Fruit fly (Drosophila melanogaster) whole organism, embryonic: ENCODE data around the gene CG32625.

Source experiments
- Atf3 ChIP-seq: fragments of 200-800 bp; sonication (Bioruptor generic); optimal IDR thresholded peaks from 3 replicates; lab custom pipeline; 2016; ENCODE audit warnings: missing biosample characterization, missing genetic modification characterization
- BtbVII ChIP-seq: fragments of 200-800 bp; sonication (Bioruptor generic); optimal IDR thresholded peaks from 3 replicates; lab custom pipeline; 2017; ENCODE audit warnings: missing biosample characterization, mild to moderate bottlenecking, missing genetic modification characterization
- CG10147 ChIP-seq: fragments of 200-800 bp; sonication (Bioruptor generic); optimal IDR thresholded peaks from 2 replicates; lab custom pipeline; 2019; ENCODE audit warnings: missing biosample characterization, mild to moderate bottlenecking, missing genetic modification characterization, moderate library complexity
- CG10462 ChIP-seq: fragments of 200-800 bp; sonication (Bioruptor generic); optimal IDR thresholded peaks from 2 replicates; lab custom pipeline; 2016; ENCODE audit warnings: missing biosample characterization, missing genetic modification characterization
- CG10979 ChIP-seq: fragments of 200-800 bp; sonication (Bioruptor generic); optimal IDR thresholded peaks from 2 replicates; lab custom pipeline; 2018; ENCODE audit warnings: missing biosample characterization, mild to moderate bottlenecking, missing genetic modification characterization, moderate library complexity
- CG11398 ChIP-seq: fragments of 200-800 bp; sonication (Bioruptor generic); optimal IDR thresholded peaks from 2 replicates; lab custom pipeline; 2016; ENCODE audit warnings: missing biosample characterization, missing genetic modification characterization
- CG13424 ChIP-seq: fragments of 200-800 bp; sonication (Bioruptor generic); optimal IDR thresholded peaks from 2 replicates; lab custom pipeline; 2019; ENCODE audit warnings: missing biosample characterization, mild to moderate bottlenecking, missing genetic modification characterization, moderate library complexity
- CG13775 ChIP-seq: fragments of 200-800 bp; sonication (Bioruptor generic); optimal IDR thresholded peaks from 3 replicates; lab custom pipeline; 2017; ENCODE audit warnings: missing biosample characterization, mild to moderate bottlenecking, missing genetic modification characterization
- CG14441 ChIP-seq: fragments of 200-800 bp; sonication (Bioruptor generic); IDR thresholded peaks from 2 replicates; pipeline ENCODE4 v1.3.6; 2022; ENCODE audit warnings: missing biosample characterization, missing genetic modification characterization
- CG14710 ChIP-seq: fragments of 200-800 bp; sonication (Bioruptor generic); optimal IDR thresholded peaks from 3 replicates; lab custom pipeline; 2019; ENCODE audit warnings: missing biosample characterization, mild to moderate bottlenecking, missing genetic modification characterization, moderate library complexity
- CG14860 ChIP-seq: fragments of 200-800 bp; sonication (Bioruptor generic); IDR thresholded peaks from 3 replicates; pipeline ENCODE4 v1.3.6; 2022; ENCODE audit warnings: missing biosample characterization, missing genetic modification characterization; ENCODE audit not compliant: partially characterized antibody
- CG17385 ChIP-seq: fragments of 200-800 bp; sonication (Bioruptor generic); optimal IDR thresholded peaks from 3 replicates; lab custom pipeline; 2018; ENCODE audit warnings: missing biosample characterization, mild to moderate bottlenecking, missing genetic modification characterization
- CG18011 ChIP-seq: fragments of 200-800 bp; sonication (Bioruptor generic); optimal IDR thresholded peaks from 2 replicates; lab custom pipeline; 2017; ENCODE audit warnings: missing biosample characterization, missing genetic modification characterization, mild to moderate bottlenecking, moderate library complexity, missing genotype
- CG2199 ChIP-seq: fragments of 200-800 bp; sonication (Bioruptor generic); IDR thresholded peaks from 3 replicates; pipeline ENCODE4 v1.3.6; 2022; ENCODE audit warnings: missing biosample characterization, missing genetic modification characterization
- CG31224 ChIP-seq: fragments of 200-800 bp; sonication (Bioruptor generic); IDR thresholded peaks from 2 replicates; pipeline ENCODE4 v1.3.6; 2022; ENCODE audit warnings: missing biosample characterization, missing genetic modification characterization
- CG31365 ChIP-seq: fragments of 200-800 bp; sonication (Bioruptor generic); optimal IDR thresholded peaks from 2 replicates; lab custom pipeline; 2018; ENCODE audit warnings: missing biosample characterization, mild to moderate bottlenecking, missing genetic modification characterization
- CG4854 ChIP-seq: fragments of 200-800 bp; sonication (Bioruptor generic); optimal IDR thresholded peaks from 2 replicates; lab custom pipeline; 2016; ENCODE audit warnings: missing biosample characterization, missing genetic modification characterization, inconsistent platforms
- CG5953 ChIP-seq: fragments of 200-800 bp; sonication (Bioruptor generic); IDR thresholded peaks from 2 replicates; pipeline ENCODE4 v1.3.6; 2022; ENCODE audit warnings: missing biosample characterization, missing genetic modification characterization
- CG6654 ChIP-seq: fragments of 200-800 bp; sonication (Bioruptor generic); optimal IDR thresholded peaks from 2 replicates; lab custom pipeline; 2017; ENCODE audit warnings: missing biosample characterization, mild to moderate bottlenecking, missing genetic modification characterization
- CG6791 ChIP-seq: fragments of 200-800 bp; sonication (Bioruptor generic); IDR thresholded peaks from 3 replicates; pipeline ENCODE4 v1.3.6; 2022; ENCODE audit warnings: missing biosample characterization, missing genetic modification characterization; ENCODE audit not compliant: partially characterized antibody
- CG8281 ChIP-seq: fragments of 200-800 bp; sonication (Bioruptor generic); optimal IDR thresholded peaks from 2 replicates; lab custom pipeline; 2018; ENCODE audit warnings: missing biosample characterization, mild to moderate bottlenecking, missing genetic modification characterization, moderate library complexity
- CG8290 ChIP-seq, 3 experiments: fragments of 200-800 bp; sonication (Bioruptor generic); optimal IDR thresholded peaks; 2 replicates each; lab custom pipeline; 2016 to 2019; ENCODE audit warnings: missing biosample characterization in 3 of 3, missing genetic modification characterization in 3 of 3, mild to moderate bottlenecking in 2 of 3, moderate library complexity in 1 of 3
- CG8765 ChIP-seq: fragments of 200-800 bp; sonication (Bioruptor generic); IDR thresholded peaks from 2 replicates; pipeline ENCODE4 v1.3.6; 2022; ENCODE audit warnings: missing biosample characterization, missing genetic modification characterization
- D ChIP-seq, 2 experiments: fragments of 200-800 bp in 1 of 2; fragments of >200 bp in 1 of 2; sonication (Bioruptor generic) in 1 of 2; optimal IDR thresholded peaks; 2 replicates in 1 of 2; 3 replicates in 1 of 2; lab custom pipeline; 2017; ENCODE audit warnings: mild to moderate bottlenecking in 1 of 2, missing biosample characterization in 1 of 2, missing genetic modification characterization in 1 of 2, missing genetic modification reagents in 1 of 2
- E2f2 ChIP-seq: fragments of 200-800 bp; sonication (Bioruptor generic); IDR thresholded peaks from 2 replicates; pipeline ENCODE4 v1.3.6; 2022; ENCODE audit warnings: missing biosample characterization, missing genetic modification characterization
- Fer2 ChIP-seq: fragments of 200-800 bp; sonication (Bioruptor generic); optimal IDR thresholded peaks from 2 replicates; lab custom pipeline; 2018; ENCODE audit warnings: missing biosample characterization, mild to moderate bottlenecking, missing genetic modification characterization, moderate library complexity
- Gsc ChIP-seq: fragments of 200-800 bp; sonication (Bioruptor generic); IDR thresholded peaks from 2 replicates; pipeline ENCODE4 v1.3.6; 2022; ENCODE audit warnings: missing biosample characterization, missing genetic modification characterization
- Hr3 ChIP-seq: fragments of 200-800 bp; sonication (Bioruptor generic); optimal IDR thresholded peaks from 3 replicates; lab custom pipeline; 2016; ENCODE audit warnings: missing biosample characterization, missing genetic modification characterization
- Oli ChIP-seq: fragments of 200-800 bp; sonication (Bioruptor generic); optimal IDR thresholded peaks from 2 replicates; lab custom pipeline; 2018; ENCODE audit warnings: missing biosample characterization, mild to moderate bottlenecking, missing genetic modification characterization, moderate library complexity
- Poxn ChIP-seq: fragments of 200-800 bp; sonication (Bioruptor generic); IDR thresholded peaks from 2 replicates; pipeline ENCODE4 v1.3.6; 2022; ENCODE audit warnings: missing biosample characterization, missing genetic modification characterization
- Rx ChIP-seq: fragments of 200-800 bp; sonication (Bioruptor generic); IDR thresholded peaks from 2 replicates; pipeline ENCODE4 v1.3.6; 2022; ENCODE audit warnings: missing biosample characterization, missing genetic modification characterization
- Side ChIP-seq: fragments of 200-800 bp; sonication (Bioruptor generic); optimal IDR thresholded peaks from 2 replicates; lab custom pipeline; 2016; ENCODE audit warnings: missing biosample characterization, missing genetic modification characterization
- Sry-δ ChIP-seq: fragments of 200-800 bp; sonication (Bioruptor generic); optimal IDR thresholded peaks from 2 replicates; lab custom pipeline; 2016; ENCODE audit warnings: missing biosample characterization, missing genetic modification characterization
- Xrp1 ChIP-seq: fragments of 200-800 bp; sonication (Bioruptor generic); IDR thresholded peaks from 2 replicates; pipeline ENCODE4 v1.3.6; 2022; ENCODE audit warnings: missing biosample characterization, missing genetic modification characterization
- ap ChIP-seq: fragments of 200-800 bp; sonication (Bioruptor generic); IDR thresholded peaks from 2 replicates; pipeline ENCODE4 v1.3.6; 2022; ENCODE audit warnings: missing biosample characterization, missing genetic modification characterization
- br ChIP-seq: fragments of >200 bp; optimal IDR thresholded peaks from 2 replicates; lab custom pipeline; 2017
- ci ChIP-seq: fragments of 200-800 bp; sonication (Bioruptor generic); IDR thresholded peaks from 3 replicates; pipeline ENCODE4 v1.3.6; 2022; ENCODE audit warnings: missing biosample characterization, missing genetic modification characterization
- da ChIP-seq: fragments of 200-800 bp; sonication (Bioruptor generic); optimal IDR thresholded peaks from 2 replicates; lab custom pipeline; 2016; ENCODE audit warnings: missing biosample characterization, missing genetic modification characterization
- dm ChIP-seq: fragments of 200-800 bp; sonication (Bioruptor generic); optimal IDR thresholded peaks from 3 replicates; lab custom pipeline; 2016; ENCODE audit warnings: missing biosample characterization, missing genetic modification characterization
- dysf ChIP-seq: fragments of 200-800 bp; sonication (Bioruptor generic); IDR thresholded peaks from 3 replicates; pipeline ENCODE4 v1.3.6; 2022; ENCODE audit warnings: missing biosample characterization, missing genetic modification characterization
- gcm ChIP-seq: fragments of 200-800 bp; sonication (Bioruptor generic); optimal IDR thresholded peaks from 2 replicates; lab custom pipeline; 2019; ENCODE audit warnings: missing biosample characterization, mild to moderate bottlenecking, missing genetic modification characterization, moderate library complexity
- inv ChIP-seq: fragments of 200-800 bp; sonication (Bioruptor generic); IDR thresholded peaks from 2 replicates; pipeline ENCODE4 v1.3.6; 2022; ENCODE audit warnings: missing biosample characterization, missing genetic modification characterization; ENCODE audit not compliant: partially characterized antibody
- p53 ChIP-seq: fragments of 200-800 bp; sonication (Bioruptor generic); optimal IDR thresholded peaks from 2 replicates; lab custom pipeline; 2016; ENCODE audit warnings: missing biosample characterization, missing genetic modification characterization
- pzg ChIP-seq: fragments of 200-800 bp; sonication (Bioruptor generic); optimal IDR thresholded peaks from 3 replicates; lab custom pipeline; 2018; ENCODE audit warnings: missing biosample characterization, mild to moderate bottlenecking, missing genetic modification characterization, moderate library complexity
- schlank ChIP-seq: fragments of 200-800 bp; sonication (Bioruptor generic); optimal IDR thresholded peaks from 2 replicates; lab custom pipeline; 2018; ENCODE audit warnings: missing biosample characterization, mild to moderate bottlenecking, missing genetic modification characterization
- so ChIP-seq: fragments of 200-800 bp; sonication (Bioruptor generic); IDR thresholded peaks from 3 replicates; pipeline ENCODE4 v1.3.6; 2022; ENCODE audit warnings: missing biosample characterization, missing genetic modification characterization
- vvl ChIP-seq: fragments of 200-800 bp; sonication (Bioruptor generic); IDR thresholded peaks from 2 replicates; pipeline ENCODE4 v1.3.6; 2022; ENCODE audit warnings: missing biosample characterization, missing genetic modification characterization
- wdn ChIP-seq: fragments of 200-800 bp; sonication (Bioruptor generic); IDR thresholded peaks from 2 replicates; pipeline ENCODE4 v1.3.6; 2022; ENCODE audit warnings: missing biosample characterization, missing genetic modification characterization
- yki ChIP-seq: fragments of >200 bp; optimal IDR thresholded peaks from 3 replicates; lab custom pipeline; 2018
- zfh1 ChIP-seq: fragments of 200-800 bp; sonication (Bioruptor generic); IDR thresholded peaks from 3 replicates; pipeline ENCODE4 v1.3.6; 2022; ENCODE audit warnings: missing biosample characterization, missing genetic modification characterization

The CG32625 gene

DNA sequence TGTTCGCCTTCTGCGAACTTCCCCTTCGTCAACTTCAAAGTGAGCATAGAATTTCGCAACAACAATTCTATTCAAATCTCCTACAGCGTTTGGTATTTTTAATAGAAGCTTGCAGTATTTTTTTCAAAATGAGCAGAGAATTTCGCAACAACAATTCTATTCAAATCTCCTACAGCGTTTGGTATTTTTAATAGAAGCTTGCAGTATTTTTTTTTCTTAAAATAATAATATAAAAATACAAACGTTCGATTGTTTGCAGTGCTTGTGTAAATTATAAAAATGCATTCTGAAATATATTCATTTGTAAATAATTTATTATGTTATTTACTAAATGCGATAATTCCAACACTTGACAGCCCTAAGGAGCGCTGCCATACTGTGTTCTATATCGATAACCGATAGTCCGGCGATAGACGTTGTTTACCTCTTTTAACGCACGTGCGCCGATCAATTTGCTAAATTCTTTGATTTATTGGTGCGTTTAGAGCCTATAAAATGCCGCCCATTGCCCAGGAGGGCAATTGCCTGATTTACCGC is at the start of gene CG32625, which contains the start of gene Rtc1 (continued):
- TF ChIP-seq Sry-δ (GFP tag; lab: Kevin White, UChicago) (peak; percentile 20), CG17385 (GFP tag; lab: Kevin White, UChicago) (peak; percentile 29), CG14710 (tag; lab: Kevin White, UChicago) (peak; percentile 82), CG13424 (tag; lab: Kevin White, UChicago) (peak; percentile 60), CG14860 (GFP tag; lab: Robert Waterston, UW) (peak; percentile 42; the same call in 2 of the 3 replicates), da (GFP tag; lab: Kevin White, UChicago) (no peak), D (optimal IDR thresholded peaks at IDR 0.05; lab: Kevin White, UChicago) (no peak), D (GFP tag; optimal IDR thresholded peaks at IDR 0.05; lab: Kevin White, UChicago) (no peak), Oli (peak; percentile 17), so (GFP tag; lab: Robert Waterston, UW) (no peak), CG6791 (peak; percentile 47; the same call in 1 of the 3 replicates), CG4854 (GFP tag; lab: Kevin White, UChicago) (peak; percentile 21), p53 (GFP tag; lab: Kevin White, UChicago) (no peak), CG31224 (GFP tag; lab: Robert Waterston, UW) (no peak), Gsc (GFP tag; lab: Robert Waterston, UW) (no peak), vvl (peak; percentile 77), pzg (GFP tag; lab: Kevin White, UChicago) (peak; percentile 53), CG18011 (GFP tag; lab: Kevin White, UChicago) (peak; percentile 40), dysf (peak; percentile 51), CG11398 (GFP tag; lab: Kevin White, UChicago) (no peak), inv (GFP tag; lab: Robert Waterston, UW) (0 out of 2 replicates have a peak, but pooled peaks have one; percentile 16), CG5953 (GFP tag; lab: Robert Waterston, UW) (no peak), CG8281 (no peak), dm (peak; percentile 76), Side (GFP tag; lab: Kevin White, UChicago) (no peak), CG10147 (GFP tag; lab: Kevin White, UChicago) (peak; percentile 53), ci (peak; percentile 73; the same call in 2 of the 3 replicates), Poxn (GFP tag; lab: Robert Waterston, UW) (no peak), CG14441 (GFP tag; lab: Robert Waterston, UW) (peak; percentile 36; the same call in 1 of the 2 replicates), schlank (no peak), E2f2 (GFP tag; lab: Robert Waterston, UW) (peak; percentile 61), Fer2 (tag; lab: Kevin White, UChicago) (peak; percentile 28), br (lab: Kevin White, UChicago) (no peak), CG13775 (peak; percentile 59), Hr3 (GFP tag; lab: Kevin White, UChicago) (no peak), CG6654 (GFP tag; lab: Kevin White, UChicago) (no peak), gcm (peak; percentile 35), Xrp1 (peak; percentile 60; the same call in 1 of the 2 replicates), CG8290 (GFP tag; optimal IDR thresholded peaks at IDR 0.05; lab: Kevin White, UChicago) (peak; percentile 13), CG8290 (tag; optimal IDR thresholded peaks at IDR 0.05; lab: Kevin White, UChicago) (peak; percentile 30 to 57), ap (GFP tag; lab: Robert Waterston, UW) (peak; percentile 32; the same call in 1 of the 2 replicates), CG2199 (GFP tag; lab: Robert Waterston, UW) (no peak), zfh1 (peak; percentile 62; the same call in 2 of the 3 replicates), CG31365 (tag; lab: Kevin White, UChicago) (no peak), BtbVII (GFP tag; lab: Kevin White, UChicago) (peak; percentile 11), CG10979 (tag; lab: Kevin White, UChicago) (peak; percentile 46), yki (lab: Kevin White, UChicago) (no peak), CG10462 (GFP tag; lab: Kevin White, UChicago) (no peak), CG8765 (GFP tag; lab: Robert Waterston, UW) (no peak), Atf3 (GFP tag; lab: Kevin White, UChicago) (no peak), Rx (no peak), wdn (GFP tag; lab: Robert Waterston, UW) (no peak)
